Fruit fly (Drosophila melanogaster) whole organism, embryonic: ENCODE results near the gene Dok.

ENCODE experiments used
- Awh ChIP-seq: fragments of 200-800 bp; sonication (Bioruptor generic); IDR thresholded peaks from 2 replicates; pipeline ENCODE4, ENCODE4 v1.3.6; 2022; ENCODE audit warnings: missing biosample characterization, missing genetic modification characterization
- BEAF-32 ChIP-seq: fragments of 200-800 bp; sonication (Bioruptor generic); optimal IDR thresholded peaks from 3 replicates; lab custom pipeline; 2017; ENCODE audit warnings: missing biosample characterization, missing genetic modification characterization, mild to moderate bottlenecking, moderate library complexity, missing genetic modification reagents
- Bgb ChIP-seq: fragments of 200-800 bp; sonication (Bioruptor generic); IDR thresholded peaks from 2 replicates; pipeline ENCODE4 v1.3.6; 2022; ENCODE audit warnings: missing biosample characterization, missing genetic modification characterization; ENCODE audit not compliant: partially characterized antibody
- BtbVII ChIP-seq: fragments of 200-800 bp; sonication (Bioruptor generic); optimal IDR thresholded peaks from 3 replicates; lab custom pipeline; 2017; ENCODE audit warnings: missing biosample characterization, mild to moderate bottlenecking, missing genetic modification characterization
- CG10267 ChIP-seq: fragments of 200-800 bp; sonication (Bioruptor generic); optimal IDR thresholded peaks from 2 replicates; lab custom pipeline; 2018; ENCODE audit warnings: missing biosample characterization, mild to moderate bottlenecking, missing genetic modification characterization, moderate library complexity
- CG10274 ChIP-seq: fragments of 200-800 bp; sonication (Bioruptor generic); optimal IDR thresholded peaks from 3 replicates; lab custom pipeline; 2017; ENCODE audit warnings: missing biosample characterization, mild to moderate bottlenecking, missing genetic modification characterization
- CG10462 ChIP-seq: fragments of 200-800 bp; sonication (Bioruptor generic); optimal IDR thresholded peaks from 2 replicates; lab custom pipeline; 2016; ENCODE audit warnings: missing biosample characterization, missing genetic modification characterization
- CG11398 ChIP-seq: fragments of 200-800 bp; sonication (Bioruptor generic); optimal IDR thresholded peaks from 2 replicates; lab custom pipeline; 2016; ENCODE audit warnings: missing biosample characterization, missing genetic modification characterization
- CG14710 ChIP-seq: fragments of 200-800 bp; sonication (Bioruptor generic); optimal IDR thresholded peaks from 3 replicates; lab custom pipeline; 2019; ENCODE audit warnings: missing biosample characterization, mild to moderate bottlenecking, missing genetic modification characterization, moderate library complexity
- CG17802 ChIP-seq: fragments of 200-800 bp; sonication (Bioruptor generic); optimal IDR thresholded peaks from 2 replicates; lab custom pipeline; 2018; ENCODE audit warnings: missing biosample characterization, mild to moderate bottlenecking, missing genetic modification characterization, moderate library complexity
- CG18262 ChIP-seq: fragments of 200-800 bp; optimal IDR thresholded peaks from 3 replicates; lab custom pipeline; 2019; ENCODE audit warnings: missing biosample characterization, mild to moderate bottlenecking, missing genetic modification characterization, moderate library complexity
- CG18599 ChIP-seq: fragments of 200-800 bp; sonication (Bioruptor generic); optimal IDR thresholded peaks from 3 replicates; lab custom pipeline; 2017; ENCODE audit warnings: missing biosample characterization, missing genetic modification characterization, mild to moderate bottlenecking, moderate library complexity, missing genetic modification reagents
- CG32532 ChIP-seq: fragments of 200-800 bp; sonication (Bioruptor generic); IDR thresholded peaks from 2 replicates; pipeline ENCODE4 v1.3.6; 2022; ENCODE audit warnings: missing biosample characterization, missing genetic modification characterization
- CG33213 ChIP-seq: fragments of 200-800 bp; sonication (Bioruptor generic); optimal IDR thresholded peaks from 3 replicates; lab custom pipeline; 2016; ENCODE audit warnings: missing biosample characterization, missing genetic modification characterization
- CG3838 ChIP-seq: fragments of 200-800 bp; sonication (Bioruptor generic); optimal IDR thresholded peaks from 3 replicates; lab custom pipeline; 2016; ENCODE audit warnings: missing biosample characterization, missing genetic modification characterization
- CG4617 ChIP-seq: fragments of 200-800 bp; sonication (Bioruptor generic); optimal IDR thresholded peaks from 3 replicates; lab custom pipeline; 2016; ENCODE audit warnings: missing biosample characterization, missing genetic modification characterization, borderline replicate concordance
- CG8944 ChIP-seq: fragments of 200-800 bp; sonication (Bioruptor generic); optimal IDR thresholded peaks from 3 replicates; lab custom pipeline; 2016; ENCODE audit warnings: missing biosample characterization, missing genetic modification characterization
- CG9932 ChIP-seq: fragments of 200-800 bp; sonication (Bioruptor generic); IDR thresholded peaks from 2 replicates; pipeline ENCODE4 v1.3.6; 2022; ENCODE audit warnings: missing biosample characterization, missing genetic modification characterization
- CTCF ChIP-seq: fragments of 200-800 bp; sonication (Bioruptor generic); optimal IDR thresholded peaks from 2 replicates; lab custom pipeline; 2017; ENCODE audit warnings: missing biosample characterization, mild to moderate bottlenecking, missing genetic modification characterization, moderate library complexity
- D19B ChIP-seq: fragments of 200-800 bp; sonication (Bioruptor generic); optimal IDR thresholded peaks from 2 replicates; lab custom pipeline; 2017; ENCODE audit warnings: missing biosample characterization, mild to moderate bottlenecking, missing genetic modification characterization
- E2f1 ChIP-seq: fragments of 200-800 bp; sonication (Bioruptor generic); IDR thresholded peaks from 2 replicates; pipeline ENCODE4 v1.3.6; 2022; ENCODE audit warnings: missing biosample characterization, missing genetic modification characterization
- Eip74EF ChIP-seq, 2 experiments: fragments of 200-800 bp in 1 of 2; fragments of >200 bp in 1 of 2; sonication (Bioruptor generic) in 1 of 2; optimal IDR thresholded peaks; 2 replicates each; lab custom pipeline; 2017 to 2019; ENCODE audit warnings: missing biosample characterization in 2 of 2, missing genetic modification characterization in 2 of 2, mild to moderate bottlenecking in 1 of 2, moderate library complexity in 1 of 2
- Fer2 ChIP-seq: fragments of 200-800 bp; sonication (Bioruptor generic); optimal IDR thresholded peaks from 2 replicates; lab custom pipeline; 2018; ENCODE audit warnings: missing biosample characterization, mild to moderate bottlenecking, missing genetic modification characterization, moderate library complexity
- HHEX ChIP-seq: fragments of 200-800 bp; sonication (Bioruptor generic); optimal IDR thresholded peaks from 3 replicates; lab custom pipeline; 2017; ENCODE audit warnings: missing biosample characterization, mild to moderate bottlenecking, missing genetic modification characterization, missing genetic modification reagents
- Hand ChIP-seq: fragments of 200-800 bp; sonication (Bioruptor generic); optimal IDR thresholded peaks from 2 replicates; lab custom pipeline; 2017; ENCODE audit warnings: mild to moderate bottlenecking, missing biosample characterization, missing genetic modification reagents, missing genetic modification characterization
- Hr3 ChIP-seq: fragments of 200-800 bp; sonication (Bioruptor generic); optimal IDR thresholded peaks from 3 replicates; lab custom pipeline; 2016; ENCODE audit warnings: missing biosample characterization, missing genetic modification characterization
- Med ChIP-seq: fragments of 200-800 bp; sonication (Bioruptor generic); peaks from one replicate; lab custom pipeline; 2016; ENCODE audit warnings: missing biosample characterization, missing genetic modification characterization, mild to moderate bottlenecking, inconsistent platforms, moderate library complexity
- Rfx ChIP-seq: fragments of 200-800 bp; sonication (Bioruptor generic); IDR thresholded peaks from 2 replicates; pipeline ENCODE4 v1.3.6; 2022; ENCODE audit warnings: missing biosample characterization, missing genetic modification characterization
- Sry-β ChIP-seq: fragments of 200-800 bp; sonication (Bioruptor generic); optimal IDR thresholded peaks from 2 replicates; lab custom pipeline; 2018; ENCODE audit warnings: missing biosample characterization, mild to moderate bottlenecking, missing genetic modification characterization, moderate library complexity
- Taf1 ChIP-seq: fragments of 200-800 bp; sonication (Bioruptor generic); IDR thresholded peaks from 2 replicates; pipeline ENCODE4 v1.3.6; 2022; ENCODE audit warnings: missing biosample characterization, missing genetic modification characterization
- ash1 ChIP-seq: fragments of 200-800 bp; sonication (Bioruptor generic); optimal IDR thresholded peaks from 2 replicates; lab custom pipeline; 2018; ENCODE audit warnings: missing biosample characterization, mild to moderate bottlenecking, missing genetic modification characterization
- bbx ChIP-seq: fragments of 200-800 bp; sonication (Bioruptor generic); IDR thresholded peaks from 2 replicates; pipeline ENCODE4 v1.3.6; 2022; ENCODE audit warnings: missing biosample characterization, missing genetic modification characterization; ENCODE audit not compliant: partially characterized antibody
- cg ChIP-seq: fragments of 200-800 bp; sonication (Bioruptor generic); optimal IDR thresholded peaks from 3 replicates; lab custom pipeline; 2019; ENCODE audit warnings: missing biosample characterization, mild to moderate bottlenecking, missing genetic modification characterization, moderate library complexity
- corto ChIP-seq: fragments of 200-800 bp; sonication (Bioruptor generic); optimal IDR thresholded peaks from 2 replicates; lab custom pipeline; 2016; ENCODE audit warnings: missing biosample characterization, mild to moderate bottlenecking, missing genetic modification characterization, moderate library complexity
- exex ChIP-seq: fragments of 200-800 bp; sonication (Bioruptor generic); optimal IDR thresholded peaks from 4 replicates; lab custom pipeline; 2018; ENCODE audit warnings: missing biosample characterization, mild to moderate bottlenecking, missing genetic modification characterization, moderate library complexity
- gfzf ChIP-seq: fragments of 200-800 bp; sonication (Bioruptor generic); optimal IDR thresholded peaks from 2 replicates; lab custom pipeline; 2016; ENCODE audit warnings: missing biosample characterization, mild to moderate bottlenecking, missing genetic modification characterization, moderate library complexity
- gro ChIP-seq: fragments of 200-800 bp; sonication (Bioruptor generic); optimal IDR thresholded peaks from 2 replicates; lab custom pipeline; 2016; ENCODE audit warnings: missing biosample characterization, missing genetic modification characterization
- hth ChIP-seq: fragments of >200 bp; optimal IDR thresholded peaks from 2 replicates; lab custom pipeline; 2017; ENCODE audit warnings: inconsistent platforms
- lola ChIP-seq, 3 experiments: fragments of >200 bp in 2 of 3; fragments of 200-800 bp in 1 of 3; sonication (Bioruptor generic) in 1 of 3; optimal IDR thresholded peaks; 2 replicates each; lab custom pipeline; 2017 to 2019; ENCODE audit warnings: missing biosample characterization in 3 of 3, missing genetic modification characterization in 3 of 3, mild to moderate bottlenecking in 1 of 3, moderate library complexity in 1 of 3
- oc ChIP-seq: fragments of 200-800 bp; sonication (Bioruptor generic); optimal IDR thresholded peaks from 2 replicates; lab custom pipeline; 2018; ENCODE audit warnings: missing biosample characterization, mild to moderate bottlenecking, missing genetic modification characterization, moderate library complexity
- pb ChIP-seq: fragments of 200-800 bp; sonication (Bioruptor generic); optimal IDR thresholded peaks from 3 replicates; lab custom pipeline; 2016; ENCODE audit warnings: missing biosample characterization, missing genetic modification characterization
- pzg ChIP-seq: fragments of 200-800 bp; sonication (Bioruptor generic); optimal IDR thresholded peaks from 3 replicates; lab custom pipeline; 2018; ENCODE audit warnings: missing biosample characterization, mild to moderate bottlenecking, missing genetic modification characterization, moderate library complexity
- sug ChIP-seq: fragments of 200-800 bp; optimal IDR thresholded peaks from 2 replicates; lab custom pipeline; 2019; ENCODE audit warnings: missing biosample characterization, mild to moderate bottlenecking, missing genetic modification characterization, moderate library complexity
- usp ChIP-seq: fragments of >200 bp; optimal IDR thresholded peaks from 2 replicates; lab custom pipeline; 2017; ENCODE audit warnings: missing biosample characterization, missing genetic modification characterization
- vvl ChIP-seq: fragments of 200-800 bp; sonication (Bioruptor generic); IDR thresholded peaks from 2 replicates; pipeline ENCODE4 v1.3.6; 2022; ENCODE audit warnings: missing biosample characterization, missing genetic modification characterization

Gene Dok

dm6 chrX:7315925-7316650, 7.9 kb upstream of the Dok start (continued):
- TF ChIP-seq CTCF (no peak), vvl (GFP tag; lab: Robert Waterston, UW) (no peak), CG9932 (GFP tag; lab: Robert Waterston, UW) (no peak), pzg (GFP tag; lab: Kevin White, UChicago) (no peak), gfzf (GFP tag; lab: Kevin White, UChicago) (no peak), Med (GFP tag; lab: Kevin White, UChicago) (peak; percentile 50), cg (GFP tag; lab: Kevin White, UChicago) (peak; percentile 31), exex (tag; lab: Kevin White, UChicago) (peak; percentile 91)
- TF ChIP-seq, all 482 proteins: peak for 11

dm6 chrX:7317214-7318210, 6.5 kb upstream of the Dok start:
- TF ChIP-seq CG32532 (GFP tag; lab: Robert Waterston, UW) (no peak), E2f1 (GFP tag; lab: Robert Waterston, UW) (no peak), CG3838 (GFP tag; lab: Kevin White, UChicago) (no peak), cg (GFP tag; lab: Kevin White, UChicago) (peak; percentile 81), D19B (GFP tag; lab: Kevin White, UChicago) (no peak), BtbVII (GFP tag; lab: Kevin White, UChicago) (peak; percentile 11), ash1 (no peak), Sry-β (GFP tag; lab: Kevin White, UChicago) (no peak), HHEX (GFP tag; lab: Kevin White, UChicago) (no peak), CG17802 (tag; lab: Kevin White, UChicago) (no peak), CG18599 (no peak), usp (GFP tag; lab: Kevin White, UChicago) (no peak), Hr3 (GFP tag; lab: Kevin White, UChicago) (no peak), CG8944 (no peak), Bgb (GFP tag; lab: Robert Waterston, UW) (peak; percentile 11; the same call in 1 of the 2 replicates), Taf1 (GFP tag; lab: Robert Waterston, UW) (no peak), Rfx (no peak), CG10462 (no peak), bbx (no peak), CG10267 (tag; lab: Kevin White, UChicago) (no peak), Fer2 (no peak), Eip74EF (GFP tag; optimal IDR thresholded peaks at IDR 0.05; lab: Kevin White, UChicago) (peak in 1 of 2 experiments; percentile 34), CG11398 (no peak), sug (tag; lab: Kevin White, UChicago) (peak; percentile 93), corto (GFP tag; lab: Kevin White, UChicago) (peak; percentile 22), gro (no peak), Awh (0 out of 2 replicates have a peak, but pooled peaks have one; percentile 14), hth (no peak), CG14710 (tag; lab: Kevin White, UChicago) (no peak), exex (tag; lab: Kevin White, UChicago) (peak; percentile 92), CG4617 (GFP tag; lab: Kevin White, UChicago) (no peak), lola (GFP tag; optimal IDR thresholded peaks at IDR 0.05; lab: Kevin White, UChicago) (no peak), CG18262 (tag; lab: Kevin White, UChicago) (no peak), Hand (GFP tag; lab: Kevin White, UChicago) (no peak), pb (GFP tag; lab: Kevin White, UChicago) (no peak), CG10274 (GFP tag; lab: Kevin White, UChicago) (no peak), BEAF-32 (GFP tag; lab: Kevin White, UChicago) (no peak), oc (peak; percentile 48), CG33213 (GFP tag; lab: Kevin White, UChicago) (no peak)
